Fruit fly (Drosophila melanogaster) whole organism, embryonic: ENCODE measurements around the gene CG33235.

Experiments used
- CG10274 ChIP-seq: fragments of 200-800 bp; sonication (Bioruptor generic); optimal IDR thresholded peaks from 3 replicates; lab custom pipeline; 2017; ENCODE audit warnings: missing biosample characterization, mild to moderate bottlenecking, missing genetic modification characterization
- CG10543 ChIP-seq: fragments of 200-800 bp; sonication (Bioruptor generic); optimal IDR thresholded peaks from 3 replicates; lab custom pipeline; 2017; ENCODE audit warnings: missing biosample characterization, mild to moderate bottlenecking, missing genetic modification characterization, moderate library complexity
- CG11085 ChIP-seq: fragments of 200-800 bp; sonication (Bioruptor generic); IDR thresholded peaks from 2 replicates; pipeline ENCODE4 v1.3.6; 2022; ENCODE audit warnings: missing biosample characterization, missing genetic modification characterization
- CG12236 ChIP-seq: fragments of 200-800 bp; sonication (Bioruptor generic); optimal IDR thresholded peaks from 2 replicates; lab custom pipeline; 2016; ENCODE audit warnings: missing biosample characterization, missing genetic modification characterization
- CG13775 ChIP-seq: fragments of 200-800 bp; sonication (Bioruptor generic); optimal IDR thresholded peaks from 3 replicates; lab custom pipeline; 2017; ENCODE audit warnings: missing biosample characterization, mild to moderate bottlenecking, missing genetic modification characterization
- CG14965 ChIP-seq: fragments of 200-800 bp; sonication (Bioruptor generic); optimal IDR thresholded peaks from 2 replicates; lab custom pipeline; 2016; ENCODE audit warnings: missing biosample characterization, missing genetic modification characterization, borderline replicate concordance
- CG15011 ChIP-seq: fragments of 200-800 bp; sonication (Bioruptor generic); optimal IDR thresholded peaks from 3 replicates; lab custom pipeline; 2018; ENCODE audit warnings: missing biosample characterization, mild to moderate bottlenecking, missing genetic modification characterization
- CG1792 ChIP-seq: fragments of 200-800 bp; sonication (Bioruptor generic); optimal IDR thresholded peaks from 2 replicates; lab custom pipeline; 2016; ENCODE audit warnings: missing biosample characterization, missing genetic modification characterization
- CG18599 ChIP-seq: fragments of 200-800 bp; sonication (Bioruptor generic); optimal IDR thresholded peaks from 3 replicates; lab custom pipeline; 2017; ENCODE audit warnings: missing biosample characterization, missing genetic modification characterization, mild to moderate bottlenecking, moderate library complexity, missing genetic modification reagents
- CG18764 ChIP-seq: fragments of 200-800 bp; sonication (Bioruptor generic); optimal IDR thresholded peaks from 3 replicates; lab custom pipeline; 2016; ENCODE audit warnings: missing biosample characterization, missing genetic modification characterization
- CG2712 ChIP-seq: fragments of 200-800 bp; optimal IDR thresholded peaks from 3 replicates; lab custom pipeline; 2019; ENCODE audit warnings: missing biosample characterization, mild to moderate bottlenecking, missing genetic modification characterization, moderate library complexity
- CG4360 ChIP-seq: fragments of 200-800 bp; sonication (Bioruptor generic); IDR thresholded peaks from 2 replicates; pipeline ENCODE4 v1.3.6; 2022; ENCODE audit warnings: missing biosample characterization, missing genetic modification characterization
- CG6689 ChIP-seq: fragments of 200-800 bp; sonication (Bioruptor generic); IDR thresholded peaks from 2 replicates; pipeline ENCODE4 v1.3.6; 2022; ENCODE audit warnings: missing biosample characterization, missing genetic modification characterization
- CG7357 ChIP-seq: fragments of 200-800 bp; sonication (Bioruptor generic); IDR thresholded peaks from 3 replicates; pipeline ENCODE4 v1.3.6; 2022; ENCODE audit warnings: missing biosample characterization, missing genetic modification characterization
- CG7786 ChIP-seq: fragments of 200-800 bp; sonication (Bioruptor generic); optimal IDR thresholded peaks from 2 replicates; lab custom pipeline; 2016; ENCODE audit warnings: missing biosample characterization, missing genetic modification characterization
- CG7987 ChIP-seq: fragments of 200-800 bp; sonication (Bioruptor generic); optimal IDR thresholded peaks from 2 replicates; lab custom pipeline; 2018; ENCODE audit warnings: missing biosample characterization, mild to moderate bottlenecking, missing genetic modification characterization, moderate library complexity
- CG8944 ChIP-seq: fragments of 200-800 bp; sonication (Bioruptor generic); optimal IDR thresholded peaks from 3 replicates; lab custom pipeline; 2016; ENCODE audit warnings: missing biosample characterization, missing genetic modification characterization
- CG9932 ChIP-seq: fragments of 200-800 bp; sonication (Bioruptor generic); IDR thresholded peaks from 2 replicates; pipeline ENCODE4 v1.3.6; 2022; ENCODE audit warnings: missing biosample characterization, missing genetic modification characterization
- CoRest ChIP-seq: fragments of 200-800 bp; sonication (Bioruptor generic); optimal IDR thresholded peaks from 3 replicates; lab custom pipeline; 2018; ENCODE audit warnings: missing biosample characterization, mild to moderate bottlenecking, missing genetic modification characterization, moderate library complexity
- Deaf1 ChIP-seq: fragments of 200-800 bp; optimal IDR thresholded peaks from 3 replicates; lab custom pipeline; 2019; ENCODE audit warnings: missing biosample characterization, mild to moderate bottlenecking, missing genetic modification characterization, moderate library complexity
- Dref ChIP-seq: fragments of 200-800 bp; sonication (Bioruptor generic); IDR thresholded peaks from 2 replicates; pipeline ENCODE4 v1.3.6; 2022; ENCODE audit warnings: missing biosample characterization, missing genetic modification characterization
- Hmr ChIP-seq: fragments of 200-800 bp; sonication (Bioruptor generic); optimal IDR thresholded peaks from 3 replicates; lab custom pipeline; 2017; ENCODE audit warnings: mild to moderate bottlenecking, missing biosample characterization, missing genetic modification reagents, missing genetic modification characterization
- Hmx ChIP-seq: fragments of 200-800 bp; sonication (Bioruptor generic); optimal IDR thresholded peaks from 2 replicates; lab custom pipeline; 2016; ENCODE audit warnings: missing biosample characterization, missing genetic modification characterization
- Spps ChIP-seq: fragments of 200-800 bp; sonication (Bioruptor generic); optimal IDR thresholded peaks from 2 replicates; lab custom pipeline; 2018; ENCODE audit warnings: missing biosample characterization, mild to moderate bottlenecking, missing genetic modification characterization
- Taf1 ChIP-seq: fragments of 200-800 bp; sonication (Bioruptor generic); IDR thresholded peaks from 2 replicates; pipeline ENCODE4 v1.3.6; 2022; ENCODE audit warnings: missing biosample characterization, missing genetic modification characterization
- Tbp ChIP-seq: fragments of >200 bp; optimal IDR thresholded peaks from 2 replicates; lab custom pipeline; 2018; ENCODE audit warnings: missing biosample characterization, missing genetic modification characterization
- Xrp1 ChIP-seq: fragments of 200-800 bp; sonication (Bioruptor generic); IDR thresholded peaks from 2 replicates; pipeline ENCODE4 v1.3.6; 2022; ENCODE audit warnings: missing biosample characterization, missing genetic modification characterization
- aop ChIP-seq: fragments of 200-800 bp; sonication (Bioruptor generic); IDR thresholded peaks from 2 replicates; pipeline ENCODE4 v1.3.6; 2022; ENCODE audit warnings: missing biosample characterization, missing genetic modification characterization
- cad ChIP-seq: fragments of >200 bp; optimal IDR thresholded peaks from 2 replicates; lab custom pipeline; 2017; ENCODE audit warnings: missing biosample characterization, missing genetic modification characterization
- dmrt11E ChIP-seq: fragments of 200-800 bp; sonication (Bioruptor generic); optimal IDR thresholded peaks from 3 replicates; lab custom pipeline; 2018; ENCODE audit warnings: missing biosample characterization, mild to moderate bottlenecking, missing genetic modification characterization, moderate library complexity
- dpn ChIP-seq, 2 experiments: fragments of 200-800 bp; sonication (Bioruptor generic); optimal IDR thresholded peaks; 3 replicates each; lab custom pipeline; 2016; ENCODE audit warnings: missing biosample characterization in 2 of 2, missing genetic modification characterization in 2 of 2
- emc ChIP-seq: fragments of 200-800 bp; sonication (Bioruptor generic); optimal IDR thresholded peaks from 2 replicates; lab custom pipeline; 2016; ENCODE audit warnings: missing biosample characterization, missing genetic modification characterization
- ems ChIP-seq: fragments of 200-800 bp; sonication (Bioruptor generic); optimal IDR thresholded peaks from 3 replicates; lab custom pipeline; 2016; ENCODE audit warnings: missing biosample characterization, missing genetic modification characterization
- fd3F ChIP-seq: fragments of 200-800 bp; sonication (Bioruptor generic); optimal IDR thresholded peaks from 2 replicates; lab custom pipeline; 2018; ENCODE audit warnings: missing biosample characterization, mild to moderate bottlenecking, missing genetic modification characterization, moderate library complexity
- ham ChIP-seq: fragments of 200-800 bp; sonication (Bioruptor generic); IDR thresholded peaks from 2 replicates; pipeline ENCODE4 v1.3.6; 2022; ENCODE audit warnings: missing biosample characterization, missing genetic modification characterization
- hbn ChIP-seq: fragments of 200-800 bp; sonication (Bioruptor generic); IDR thresholded peaks from 2 replicates; pipeline ENCODE4 v1.3.6; 2022; ENCODE audit warnings: missing biosample characterization, missing genetic modification characterization; ENCODE audit not compliant: partially characterized antibody
- inv ChIP-seq: fragments of 200-800 bp; sonication (Bioruptor generic); IDR thresholded peaks from 2 replicates; pipeline ENCODE4 v1.3.6; 2022; ENCODE audit warnings: missing biosample characterization, missing genetic modification characterization; ENCODE audit not compliant: partially characterized antibody
- lab ChIP-seq: fragments of 200-800 bp; sonication (Bioruptor generic); optimal IDR thresholded peaks from 3 replicates; lab custom pipeline; 2017; ENCODE audit warnings: missing biosample characterization, missing genetic modification characterization, mild to moderate bottlenecking, moderate library complexity, missing genetic modification reagents
- pan ChIP-seq, 4 experiments: fragments of >200 bp in 3 of 4; fragments of 200-800 bp in 1 of 4; sonication (Bioruptor generic) in 1 of 4; optimal IDR thresholded peaks in 3 of 4; IDR thresholded peaks in 1 of 4; 2 replicates each; pipeline versions ENCODE4 v1.3.6 to Lab custom; 2017 to 2022; ENCODE audit warnings: missing biosample characterization in 2 of 4, missing genetic modification characterization in 2 of 4, mixed read lengths in 1 of 4
- pb ChIP-seq: fragments of 200-800 bp; sonication (Bioruptor generic); optimal IDR thresholded peaks from 3 replicates; lab custom pipeline; 2016; ENCODE audit warnings: missing biosample characterization, missing genetic modification characterization
- pzg ChIP-seq: fragments of 200-800 bp; sonication (Bioruptor generic); optimal IDR thresholded peaks from 3 replicates; lab custom pipeline; 2018; ENCODE audit warnings: missing biosample characterization, mild to moderate bottlenecking, missing genetic modification characterization, moderate library complexity
- rib ChIP-seq: fragments of 200-800 bp; sonication (Bioruptor generic); IDR thresholded peaks from 2 replicates; pipeline ENCODE4 v1.3.6; 2022; ENCODE audit warnings: missing biosample characterization, missing genetic modification characterization
- scrt ChIP-seq: fragments of 200-800 bp; sonication (Bioruptor generic); optimal IDR thresholded peaks from 2 replicates; lab custom pipeline; 2018; ENCODE audit warnings: missing biosample characterization, mild to moderate bottlenecking, missing genetic modification characterization, moderate library complexity
- sna ChIP-seq: fragments of 200-800 bp; sonication (Bioruptor generic); IDR thresholded peaks from 2 replicates; pipeline ENCODE4 v1.3.6; 2022; ENCODE audit warnings: missing biosample characterization, missing genetic modification characterization; ENCODE audit not compliant: partially characterized antibody
- sob ChIP-seq: fragments of 200-800 bp; sonication (Bioruptor generic); IDR thresholded peaks from 2 replicates; pipeline ENCODE4 v1.3.6; 2022; ENCODE audit warnings: missing biosample characterization, missing genetic modification characterization
- tna ChIP-seq: fragments of 200-800 bp; sonication (Bioruptor generic); IDR thresholded peaks from 2 replicates; pipeline ENCODE4 v1.3.6; 2022; ENCODE audit warnings: missing biosample characterization, missing genetic modification characterization; ENCODE audit not compliant: partially characterized antibody
- trh ChIP-seq: fragments of 200-800 bp; sonication (Bioruptor generic); optimal IDR thresholded peaks from 2 replicates; lab custom pipeline; 2016; ENCODE audit warnings: missing biosample characterization, missing genetic modification characterization
- zf30C ChIP-seq: fragments of 200-800 bp; sonication (Bioruptor generic); optimal IDR thresholded peaks from 3 replicates; lab custom pipeline; 2018; ENCODE audit warnings: missing biosample characterization, mild to moderate bottlenecking, missing genetic modification characterization

The CG33235 gene

dm6 chrX:11521561-11522546, 30.5 kb upstream of the CG33235 start (continued):
- no peak for TF ChIP-seq pan (optimal IDR thresholded peaks at IDR 0.05; lab: Kevin White, UChicago)
- TF ChIP-seq pan (GFP tag; optimal IDR thresholded peaks at IDR 0.05 in 1 of 2, IDR thresholded peaks at IDR 0.05 in 1 of 2) = peak in 1 of 2 experiments; percentile 73
- no peak for TF ChIP-seq CG12236
- peak; percentile 40; the same call in 1 of the 2 replicates for TF ChIP-seq sob (GFP tag; lab: Robert Waterston, UW)
- TF ChIP-seq pb (GFP tag; lab: Kevin White, UChicago) = no peak
- no peak for TF ChIP-seq CG15011 (GFP tag; lab: Kevin White, UChicago)
- TF ChIP-seq emc (GFP tag; lab: Kevin White, UChicago) = no peak
- TF ChIP-seq CG10274 = no peak
- no peak for TF ChIP-seq aop
- TF ChIP-seq lab (GFP tag; lab: Kevin White, UChicago) = peak; percentile 78
- TF ChIP-seq Tbp (GFP tag; lab: Kevin White, UChicago) = no peak
- TF ChIP-seq CG8944 (GFP tag; lab: Kevin White, UChicago) = peak; percentile 20
- peak; percentile 48 for TF ChIP-seq Deaf1 (tag; lab: Kevin White, UChicago)
- TF ChIP-seq trh (GFP tag; lab: Kevin White, UChicago) = peak; percentile 13
- TF ChIP-seq sna (GFP tag; lab: Robert Waterston, UW) = no peak
- TF ChIP-seq CG1792 (GFP tag; lab: Kevin White, UChicago) = peak; percentile 15
- TF ChIP-seq rib (GFP tag; lab: Robert Waterston, UW) = no peak
- no peak for TF ChIP-seq pzg (GFP tag; lab: Kevin White, UChicago)
- TF ChIP-seq CG2712 (tag; lab: Kevin White, UChicago) = peak; percentile 74
- no peak for TF ChIP-seq Dref (GFP tag; lab: Robert Waterston, UW)
- peak; percentile 49 for TF ChIP-seq Hmr (GFP tag; lab: Kevin White, UChicago)
- TF ChIP-seq CG7786 (GFP tag; lab: Kevin White, UChicago) = peak; percentile 4
- peak; percentile 74 for TF ChIP-seq CoRest
- TF ChIP-seq CG18599 (GFP tag; lab: Kevin White, UChicago) = peak; percentile 69
- peak; percentile 28 for TF ChIP-seq dmrt11E (tag; lab: Kevin White, UChicago)
- TF ChIP-seq hbn (GFP tag; lab: Robert Waterston, UW) = no peak
- TF ChIP-seq fd3F (GFP tag; lab: Kevin White, UChicago) = peak; percentile 55
- no peak for TF ChIP-seq tna (GFP tag; lab: Robert Waterston, UW)
- TF ChIP-seq CG9932 (GFP tag; lab: Robert Waterston, UW) = peak; percentile 46
- TF ChIP-seq Taf1 (GFP tag; lab: Robert Waterston, UW) = no peak
- TF ChIP-seq Spps = peak; percentile 12
- TF ChIP-seq CG4360 (GFP tag; lab: Robert Waterston, UW) = peak; percentile 8; the same call in 1 of the 2 replicates
- TF ChIP-seq CG10543 (GFP tag; lab: Kevin White, UChicago) = no peak
- TF ChIP-seq dpn (GFP tag; optimal IDR thresholded peaks at IDR 0.05; lab: Kevin White, UChicago) = peak; percentile 38 to 51
- no peak for TF ChIP-seq cad (GFP tag; lab: Kevin White, UChicago)
- TF ChIP-seq CG14965 (GFP tag; lab: Kevin White, UChicago) = no peak
- peak; percentile 38 for TF ChIP-seq scrt (GFP tag; lab: Kevin White, UChicago)
- TF ChIP-seq inv (GFP tag; lab: Robert Waterston, UW) = no peak
- no peak for TF ChIP-seq zf30C (GFP tag; lab: Kevin White, UChicago)
- no peak for TF ChIP-seq CG7987 (GFP tag; lab: Kevin White, UChicago)
- peak; percentile 77 for TF ChIP-seq Xrp1
- peak; percentile 6 for TF ChIP-seq CG13775 (GFP tag; lab: Kevin White, UChicago)
- TF ChIP-seq Hmx (GFP tag; lab: Kevin White, UChicago) = no peak
- TF ChIP-seq ham (GFP tag; lab: Robert Waterston, UW) = no peak
- TF ChIP-seq CG11085 (GFP tag; lab: Robert Waterston, UW) = no peak
- no peak for TF ChIP-seq ems (GFP tag; lab: Kevin White, UChicago)
- peak; percentile 65 for TF ChIP-seq CG6689
- 0 out of 3 replicates have a peak, but pooled peaks have one; percentile 36 for TF ChIP-seq CG7357 (GFP tag; lab: Robert Waterston, UW)
- TF ChIP-seq CG18764 (GFP tag; lab: Kevin White, UChicago) = peak; percentile 21
